Worm (Caenorhabditis elegans) whole organism, late embryonic: ENCODE data around the gene epg-6.

ENCODE experiments used
- C38D4.7 ChIP-seq: fragments of 200-800 bp; sonication (Bioruptor generic); optimal IDR thresholded peaks from 2 replicates; lab custom pipeline; 2018; ENCODE audit warnings: mild to moderate bottlenecking, missing genetic modification characterization, moderate library complexity, missing compliant biosample characterization
- K02D7.2 ChIP-seq: sonication (generic microtip); optimal IDR thresholded peaks from 2 replicates; lab custom pipeline; 2017; ENCODE audit warnings: mild to moderate bottlenecking, missing genetic modification characterization, missing compliant biosample characterization
- Y22D7AL.16 ChIP-seq: sonication (generic microtip); optimal IDR thresholded peaks from 2 replicates; lab custom pipeline; 2016; ENCODE audit warnings: missing genetic modification characterization, missing compliant biosample characterization
- ahr-1 ChIP-seq: sonication (generic microtip); optimal IDR thresholded peaks from 2 replicates; lab custom pipeline; 2016; ENCODE audit warnings: missing genetic modification characterization, missing compliant biosample characterization
- ama-1 ChIP-seq: fragments of 150-350 bp; optimal IDR thresholded peaks from 2 replicates; lab custom pipeline; 2014
- ceh-2 ChIP-seq: sonication (generic microtip); optimal IDR thresholded peaks from 2 replicates; lab custom pipeline; 2016; ENCODE audit warnings: missing genotype, missing genetic modification characterization, missing compliant biosample characterization
- ceh-30 ChIP-seq: fragments of 150-350 bp; optimal IDR thresholded peaks from 2 replicates; lab custom pipeline; 2014; ENCODE audit warnings: missing biosample characterization, missing genetic modification characterization
- ceh-34 ChIP-seq: sonication (generic microtip); optimal IDR thresholded peaks from 2 replicates; lab custom pipeline; 2016; ENCODE audit warnings: mild to moderate bottlenecking, missing genetic modification characterization, missing compliant biosample characterization
- ceh-45 ChIP-seq: fragments of 200-800 bp; sonication (Bioruptor generic); IDR thresholded peaks from 2 replicates; pipeline ENCODE4 v1.3.6; 2022; ENCODE audit warnings: missing genetic modification reagents, missing genetic modification characterization, missing compliant biosample characterization
- ceh-48 ChIP-seq: sonication (generic microtip); optimal IDR thresholded peaks from 2 replicates; lab custom pipeline; 2016; ENCODE audit warnings: missing genetic modification characterization, inconsistent platforms, missing compliant biosample characterization
- ceh-6 ChIP-seq: fragments of 200-800 bp; sonication (Bioruptor generic); optimal IDR thresholded peaks from 2 replicates; lab custom pipeline; 2018; ENCODE audit warnings: mild to moderate bottlenecking, missing genetic modification characterization, missing compliant biosample characterization
- che-1 ChIP-seq: sonication (generic microtip); optimal IDR thresholded peaks from 2 replicates; lab custom pipeline; 2016; ENCODE audit warnings: mild to moderate bottlenecking, missing genetic modification characterization, missing compliant biosample characterization
- elt-2 ChIP-seq: sonication (generic microtip); optimal IDR thresholded peaks from 2 replicates; lab custom pipeline; 2016; ENCODE audit warnings: missing genetic modification reagents, missing genetic modification characterization, missing compliant biosample characterization
- elt-4 ChIP-seq: sonication (generic microtip); optimal IDR thresholded peaks from 2 replicates; lab custom pipeline; 2016; ENCODE audit warnings: missing genetic modification characterization, missing compliant biosample characterization
- gmeb-2 ChIP-seq: sonication (generic microtip); optimal IDR thresholded peaks from 2 replicates; lab custom pipeline; 2016; ENCODE audit warnings: missing genetic modification characterization, inconsistent platforms, missing compliant biosample characterization
- hlh-6 ChIP-seq: sonication (generic microtip); optimal IDR thresholded peaks from 2 replicates; lab custom pipeline; 2016; ENCODE audit warnings: missing genotype, missing genetic modification characterization, missing compliant biosample characterization
- lim-6 ChIP-seq: sonication (generic microtip); optimal IDR thresholded peaks from 2 replicates; lab custom pipeline; 2016; ENCODE audit warnings: missing genetic modification characterization, missing compliant biosample characterization
- mec-3 ChIP-seq: sonication (generic microtip); optimal IDR thresholded peaks from 2 replicates; lab custom pipeline; 2016; ENCODE audit warnings: borderline replicate concordance, missing genetic modification characterization, missing compliant biosample characterization
- nhr-11 ChIP-seq: fragments of 150-350 bp; optimal IDR thresholded peaks from 2 replicates; lab custom pipeline; 2014; ENCODE audit warnings: missing biosample characterization, missing genetic modification characterization
- nhr-232 ChIP-seq: sonication (generic microtip); optimal IDR thresholded peaks from 2 replicates; lab custom pipeline; 2016; ENCODE audit warnings: missing genetic modification characterization, missing compliant biosample characterization
- pag-3 ChIP-seq: sonication (generic microtip); optimal IDR thresholded peaks from 2 replicates; lab custom pipeline; 2016; ENCODE audit warnings: missing compliant biosample characterization, missing genetic modification characterization, borderline replicate concordance
- pax-1 ChIP-seq: fragments of 150-350 bp; optimal IDR thresholded peaks from 2 replicates; lab custom pipeline; 2014; ENCODE audit warnings: missing biosample characterization, missing genetic modification characterization
- pha-4 ChIP-seq: fragments of 150-350 bp; optimal IDR thresholded peaks from 2 replicates; lab custom pipeline; 2018; ENCODE audit warnings: missing biosample characterization, missing genetic modification reagents, missing genetic modification characterization
- pqm-1 ChIP-seq: sonication (generic microtip); optimal IDR thresholded peaks from 2 replicates; lab custom pipeline; 2016; ENCODE audit warnings: missing genetic modification characterization, missing compliant biosample characterization
- pros-1 ChIP-seq: fragments of 150-350 bp; optimal IDR thresholded peaks from 2 replicates; lab custom pipeline; 2014; ENCODE audit warnings: missing biosample characterization, missing genetic modification reagents, missing genetic modification characterization
- sox-2 ChIP-seq: fragments of 200-800 bp; sonication (Bioruptor generic); IDR thresholded peaks from 2 replicates; pipeline ENCODE4 v1.3.6; 2022; ENCODE audit warnings: missing genetic modification reagents, missing genetic modification characterization, missing compliant biosample characterization
- syd-9 ChIP-seq: sonication (generic microtip); optimal IDR thresholded peaks from 2 replicates; lab custom pipeline; 2016; ENCODE audit warnings: mild to moderate bottlenecking, missing genetic modification characterization, moderate library complexity, missing compliant biosample characterization
- tbx-2 ChIP-seq: sonication (generic microtip); optimal IDR thresholded peaks from 2 replicates; lab custom pipeline; 2016; ENCODE audit warnings: missing genetic modification characterization, missing compliant biosample characterization
- unc-42 ChIP-seq: sonication (generic microtip); optimal IDR thresholded peaks from 2 replicates; lab custom pipeline; 2016; ENCODE audit warnings: missing genotype, missing genetic modification characterization, missing compliant biosample characterization
- unc-55 ChIP-seq: sonication (generic microtip); optimal IDR thresholded peaks from 2 replicates; lab custom pipeline; 2017; ENCODE audit warnings: missing biosample characterization, missing genetic modification reagents, missing genetic modification characterization
- zip-5 ChIP-seq: sonication (generic microtip); optimal IDR thresholded peaks from 2 replicates; lab custom pipeline; 2016; ENCODE audit warnings: missing genetic modification characterization, missing compliant biosample characterization
- ztf-16 ChIP-seq: sonication (generic microtip); optimal IDR thresholded peaks from 2 replicates; lab custom pipeline; 2017; ENCODE audit warnings: missing genetic modification characterization, missing compliant biosample characterization

The epg-6 gene

DNA sequence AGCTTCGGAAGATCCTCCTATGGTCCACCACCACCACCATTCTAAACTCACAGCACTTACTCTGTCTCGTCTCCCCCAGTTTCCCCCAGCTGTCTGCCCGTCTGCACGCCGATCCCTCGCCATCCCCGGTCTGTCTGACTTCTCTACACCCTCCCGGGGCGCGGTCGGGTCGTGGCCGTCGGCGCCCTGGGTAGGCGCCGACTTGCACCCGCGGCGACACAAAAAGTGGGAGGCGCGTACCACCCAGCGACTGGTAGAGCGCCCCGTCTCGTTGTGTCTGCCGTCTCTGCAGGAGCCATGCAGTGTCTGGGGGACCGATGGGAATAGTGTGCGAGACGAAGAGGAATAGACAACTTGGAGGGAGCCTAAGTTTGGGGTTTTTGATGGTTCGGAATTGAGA is 34.0 kb upstream of the epg-6 start (continued):
- no peak for TF ChIP-seq pag-3 (tag; lab: Kevin White, UChicago)
- no peak for TF ChIP-seq elt-2 (tag; lab: Kevin White, UChicago)
- TF ChIP-seq pros-1 (tag; lab: Kevin White, UChicago) = peak; percentile 95
- no peak for TF ChIP-seq nhr-11 (tag; lab: Kevin White, UChicago)
- no peak for TF ChIP-seq ceh-6 (GFP tag; lab: Kevin White, UChicago)
- TF ChIP-seq tbx-2 = peak; percentile 86
- peak; percentile 15 for TF ChIP-seq gmeb-2
- no peak for TF ChIP-seq pha-4 (tag; lab: Kevin White, UChicago)
- TF ChIP-seq pqm-1 = peak; percentile 62
- TF ChIP-seq unc-55 (GFP tag; lab: Kevin White, UChicago) = peak; percentile 55
- TF ChIP-seq elt-4 (tag; lab: Kevin White, UChicago) = no peak
- TF ChIP-seq che-1 = no peak
- TF ChIP-seq ceh-48 (tag; lab: Kevin White, UChicago) = no peak
- no peak for TF ChIP-seq zip-5 (tag; lab: Kevin White, UChicago)
- no peak for TF ChIP-seq K02D7.2 (tag; lab: Kevin White, UChicago)
- TF ChIP-seq ceh-2 = peak; percentile 27

DNA sequence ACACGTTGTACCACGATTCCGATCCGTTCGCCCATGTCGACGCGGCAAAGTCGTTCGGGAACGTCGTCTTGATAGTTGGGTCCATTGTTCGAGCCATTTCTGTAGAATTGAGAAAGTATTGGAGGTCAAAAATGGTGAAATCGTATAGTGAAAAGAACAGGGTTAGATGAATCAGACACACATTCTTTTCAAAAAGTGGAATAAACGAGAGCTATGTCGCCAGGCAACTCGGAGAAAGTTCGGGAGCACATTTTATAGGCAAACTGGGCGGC is 33.4 kb upstream of the epg-6 start, which contains the start of gene Y39A1A.9:
TSS of gene Y39A1A.9 (minus strand) at position 99 of the 272 bp plus-strand sequence.
- no peak for TF ChIP-seq lim-6 (tag; lab: Kevin White, UChicago)
- TF ChIP-seq nhr-11 (tag; lab: Kevin White, UChicago) = no peak
- TF ChIP-seq pax-1 (tag; lab: Kevin White, UChicago) = no peak
- no peak for TF ChIP-seq C38D4.7 (GFP tag; lab: Kevin White, UChicago)

DNA sequence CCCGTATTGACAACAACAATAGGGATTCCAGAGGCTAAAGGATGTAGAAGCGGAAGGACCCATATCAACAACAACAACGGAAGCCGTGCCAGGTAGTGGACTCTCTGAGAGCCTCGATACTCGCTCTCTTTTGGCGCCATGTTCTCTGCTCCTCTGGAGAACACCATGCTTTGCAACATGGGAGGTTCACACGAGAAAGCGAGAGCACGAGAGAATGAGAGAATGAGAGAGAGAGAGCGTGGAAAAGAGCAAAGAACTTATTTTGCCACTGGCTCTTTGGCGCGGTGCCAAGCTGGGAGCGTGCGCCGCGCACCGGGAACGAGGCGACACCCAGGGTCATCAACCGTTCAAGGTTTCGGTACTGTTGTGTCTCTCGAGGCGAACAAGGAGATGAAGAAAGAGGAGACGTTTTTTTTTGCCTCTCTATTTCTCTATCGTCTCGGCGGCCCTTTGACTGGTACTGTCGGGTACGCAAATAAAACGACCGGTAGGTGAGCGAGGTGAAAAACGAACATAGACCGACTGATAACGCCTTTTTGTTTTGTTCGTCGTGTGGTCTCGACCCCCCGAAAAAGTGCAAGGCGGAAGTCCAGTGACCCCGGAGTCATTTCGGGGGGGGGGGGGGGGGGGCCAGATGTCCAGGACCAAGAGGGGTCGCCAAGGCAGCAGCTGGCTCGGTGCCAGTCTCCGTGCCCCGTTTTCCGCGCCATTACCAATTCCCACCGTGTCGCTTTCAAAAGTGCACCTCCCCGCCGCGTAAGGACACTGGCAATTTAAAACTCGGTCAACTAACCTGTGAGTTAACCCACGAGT is 32.8 kb upstream of the epg-6 start, which contains the start of gene Y39A1A.10:
TSS of gene Y39A1A.10 (plus strand) at position 139 of the 813 bp plus-strand sequence.
- TF ChIP-seq ahr-1 (no peak), tbx-2 (peak; percentile 0)

DNA sequence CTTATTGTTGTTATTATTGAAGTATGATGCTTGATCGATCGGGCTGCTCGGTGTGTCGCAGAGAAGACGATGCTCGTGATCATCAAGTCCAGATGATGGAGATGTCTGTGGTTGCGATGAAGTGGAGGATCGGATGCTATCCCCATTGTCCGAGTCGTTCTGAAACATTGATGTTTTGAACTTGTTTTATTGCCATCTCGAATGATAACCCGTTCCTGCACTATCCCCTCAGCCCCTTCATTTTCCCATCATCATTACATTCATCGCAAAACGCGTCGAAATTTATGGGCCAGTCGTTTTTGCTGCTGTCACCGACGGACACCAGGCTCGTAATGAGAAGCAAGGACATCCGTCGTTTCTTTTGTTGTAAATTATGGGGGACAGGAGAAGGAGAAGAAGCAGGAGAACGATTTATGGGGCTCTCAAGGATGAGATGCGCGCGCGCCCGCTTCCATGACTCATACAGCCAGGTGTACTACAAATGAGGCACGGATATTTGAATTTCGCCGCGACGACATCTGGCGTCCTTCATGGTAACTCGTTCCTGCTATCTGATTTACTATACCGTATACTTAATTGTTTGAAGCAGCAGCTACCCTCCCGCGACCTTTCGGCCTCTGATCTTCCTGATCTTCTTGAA is 32.0 kb upstream of the epg-6 start:
- TF ChIP-seq ceh-48 (tag; lab: Kevin White, UChicago) = no peak
- no peak for TF ChIP-seq ceh-30
- TF ChIP-seq pax-1 (tag; lab: Kevin White, UChicago) = no peak
- TF ChIP-seq hlh-6 = no peak
- TF ChIP-seq nhr-232 = no peak
- TF ChIP-seq gmeb-2 = no peak
- TF ChIP-seq elt-2 (tag; lab: Kevin White, UChicago) = no peak
- no peak for TF ChIP-seq sox-2 (GFP tag; lab: Robert Waterston, UW)
- TF ChIP-seq mec-3 (tag; lab: Kevin White, UChicago) = no peak
- TF ChIP-seq ceh-6 (GFP tag; lab: Kevin White, UChicago) = no peak
- TF ChIP-seq syd-9 (tag; lab: Kevin White, UChicago) = no peak
- no peak for TF ChIP-seq ceh-34
- TF ChIP-seq pqm-1 = no peak
- TF ChIP-seq nhr-11 (tag; lab: Kevin White, UChicago) = no peak

DNA sequence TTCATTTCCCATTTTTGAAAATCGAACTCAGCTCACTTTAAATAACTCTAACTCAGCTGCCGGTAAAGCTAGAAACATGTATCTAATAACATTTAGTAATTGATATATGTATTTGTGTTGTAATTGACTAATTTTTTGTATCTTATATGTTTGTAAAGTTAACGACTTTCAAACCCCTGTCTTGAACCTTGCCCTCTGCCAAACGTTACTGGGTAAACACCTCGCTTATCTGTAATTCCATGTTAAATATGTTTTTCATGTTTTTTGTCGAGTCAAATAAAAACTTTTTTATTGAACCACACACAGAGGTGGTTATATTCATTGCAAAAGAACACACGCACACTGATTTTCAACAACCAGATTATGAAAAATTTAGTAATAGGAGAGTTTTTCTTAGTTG is 29.8 kb upstream of the epg-6 start:
- TF ChIP-seq ceh-45 (GFP tag; lab: Robert Waterston, UW) (no peak), ztf-16 (tag; lab: Kevin White, UChicago) (no peak), ahr-1 (no peak), Y22D7AL.16 (tag; lab: Kevin White, UChicago) (no peak), ama-1 (lab: Kevin White, UChicago) (no peak), unc-42 (no peak)
